Worm (Caenorhabditis elegans) whole organism, young adult: ENCODE measurements around the gene F55A11.11.

Experiments used
- B0035.1 ChIP-seq: sonication (generic microtip); optimal IDR thresholded peaks from 2 replicates; lab custom pipeline; 2016; ENCODE audit warnings: missing genetic modification characterization, mild to moderate bottlenecking, missing compliant biosample characterization, missing genotype, missing genetic modification reagents
- B0261.1 ChIP-seq: sonication (generic microtip); optimal IDR thresholded peaks from 2 replicates; lab custom pipeline; 2016; ENCODE audit warnings: mild to moderate bottlenecking, missing genetic modification characterization, moderate library complexity, missing compliant biosample characterization
- C06A6.2 ChIP-seq: fragments of 200-800 bp; sonication (Bioruptor generic); conservative IDR thresholded peaks from 2 replicates; pipeline ENCODE4 v1.3.6; 2022; ENCODE audit warnings: missing genetic modification characterization, missing compliant biosample characterization
- D2030.7 ChIP-seq: fragments of 200-800 bp; sonication (Bioruptor generic); IDR thresholded peaks from 2 replicates; pipeline ENCODE4 v1.3.6; 2022; ENCODE audit warnings: missing genetic modification reagents, missing genetic modification characterization, missing compliant biosample characterization
- F10E7.11 ChIP-seq: sonication (generic microtip); optimal IDR thresholded peaks from 2 replicates; lab custom pipeline; 2017; ENCODE audit warnings: mild to moderate bottlenecking, missing genetic modification characterization, moderate library complexity, missing compliant biosample characterization
- F22D6.2 ChIP-seq: sonication (generic microtip); optimal IDR thresholded peaks from 2 replicates; lab custom pipeline; 2016; ENCODE audit warnings: mild to moderate bottlenecking, missing genetic modification characterization, missing compliant biosample characterization
- F23B12.7 ChIP-seq: sonication (generic microtip); optimal IDR thresholded peaks from 2 replicates; lab custom pipeline; 2017; ENCODE audit warnings: missing genetic modification characterization, mild to moderate bottlenecking, missing compliant biosample characterization, antibody characterized with exemption, moderate library complexity; ENCODE audit not compliant: insufficient read depth
- F37B4.10 ChIP-seq: fragments of 200-800 bp; sonication (Bioruptor generic); IDR thresholded peaks from 2 replicates; pipeline ENCODE4 v1.3.6; 2022; ENCODE audit warnings: missing genetic modification characterization, missing compliant biosample characterization
- F39B2.1 ChIP-seq: fragments of 200-800 bp; sonication (Bioruptor generic); IDR thresholded peaks from 2 replicates; pipeline ENCODE4 v1.3.6; 2022; ENCODE audit warnings: missing genetic modification reagents, missing genetic modification characterization, missing compliant biosample characterization
- F49E8.2 ChIP-seq: sonication (generic microtip); optimal IDR thresholded peaks from 3 replicates; lab custom pipeline; 2017; ENCODE audit warnings: missing genetic modification characterization, mild to moderate bottlenecking, missing compliant biosample characterization, antibody characterized with exemption, moderate library complexity; ENCODE audit not compliant: insufficient read depth
- F57A8.1 ChIP-seq: fragments of 200-800 bp; sonication (Bioruptor generic); optimal IDR thresholded peaks from 2 replicates; lab custom pipeline; 2018; ENCODE audit warnings: mild to moderate bottlenecking, missing genetic modification characterization, moderate library complexity, missing compliant biosample characterization
- F57C9.4 ChIP-seq: sonication (generic microtip); optimal IDR thresholded peaks from 2 replicates; lab custom pipeline; 2017; ENCODE audit warnings: mild to moderate bottlenecking, missing genetic modification characterization, missing compliant biosample characterization
- T07F8.4 ChIP-seq: sonication (generic microtip); optimal IDR thresholded peaks from 2 replicates; lab custom pipeline; 2016; ENCODE audit warnings: mild to moderate bottlenecking, missing genetic modification characterization, moderate library complexity, missing compliant biosample characterization
- T26A5.8 ChIP-seq: sonication (generic microtip); optimal IDR thresholded peaks from 2 replicates; lab custom pipeline; 2016; ENCODE audit warnings: missing genetic modification characterization, missing compliant biosample characterization
- Y56A3A.18 ChIP-seq: fragments of 200-800 bp; sonication (Bioruptor generic); IDR thresholded peaks from 2 replicates; pipeline ENCODE4 v1.3.6; 2022; ENCODE audit warnings: missing genetic modification reagents, missing genetic modification characterization, missing compliant biosample characterization
- ama-1 ChIP-seq, 3 experiments: fragments of 150-350 bp in 1 of 3; sonication (generic microtip) in 2 of 3; optimal IDR thresholded peaks; 2 replicates each; lab custom pipeline; 2014 to 2018; ENCODE audit warnings: missing biosample characterization in 2 of 3, missing genetic modification characterization in 2 of 3, missing genetic modification reagents in 2 of 3
- aptf-2 ChIP-seq: fragments of 200-800 bp; sonication (Bioruptor generic); conservative IDR thresholded peaks from 2 replicates; pipeline ENCODE4 v1.3.6; 2022; ENCODE audit warnings: missing genetic modification reagents, missing genetic modification characterization, missing compliant biosample characterization
- bed-2 ChIP-seq: fragments of 200-800 bp; sonication (Bioruptor generic); IDR thresholded peaks from 2 replicates; pipeline ENCODE4 v1.3.6; 2022; ENCODE audit warnings: missing genetic modification reagents, missing genetic modification characterization, missing compliant biosample characterization
- ccch-3 ChIP-seq: fragments of 200-800 bp; sonication (Bioruptor generic); optimal IDR thresholded peaks from 2 replicates; lab custom pipeline; 2018; ENCODE audit warnings: mild to moderate bottlenecking, missing genetic modification characterization, missing compliant biosample characterization
- cebp-1 ChIP-seq, 2 experiments: fragments of 200-800 bp in 1 of 2; sonication (Bioruptor generic) in 1 of 2; sonication (generic microtip) in 1 of 2; IDR thresholded peaks in 1 of 2; optimal IDR thresholded peaks in 1 of 2; 2 replicates each; pipeline versions ENCODE4 v1.3.6 to Lab custom; 2017 to 2022; ENCODE audit warnings: missing compliant biosample characterization in 2 of 2, missing genetic modification characterization in 2 of 2, mild to moderate bottlenecking in 1 of 2, missing genetic modification reagents in 1 of 2, moderate library complexity in 1 of 2
- ceh-100 ChIP-seq: fragments of 200-800 bp; sonication (Bioruptor generic); IDR thresholded peaks from 2 replicates; pipeline ENCODE4 v1.3.6; 2022; ENCODE audit warnings: missing genetic modification reagents, missing genetic modification characterization, missing compliant biosample characterization
- ceh-40 ChIP-seq: fragments of 200-800 bp; sonication (Bioruptor generic); IDR thresholded peaks from 2 replicates; pipeline ENCODE4 v1.3.6; 2022; ENCODE audit warnings: missing genetic modification characterization, missing compliant biosample characterization
- ceh-58 ChIP-seq: fragments of 200-800 bp; sonication (Bioruptor generic); IDR thresholded peaks from 2 replicates; pipeline ENCODE4 v1.3.6; 2022; ENCODE audit warnings: missing genetic modification characterization, missing compliant biosample characterization
- chd-7 ChIP-seq: sonication (generic microtip); optimal IDR thresholded peaks from 2 replicates; lab custom pipeline; 2016; ENCODE audit warnings: mild to moderate bottlenecking, missing genetic modification characterization, moderate library complexity, missing compliant biosample characterization
- dox-1 ChIP-seq: fragments of 200-800 bp; sonication (Bioruptor generic); IDR thresholded peaks from 2 replicates; pipeline ENCODE4 v1.3.6; 2022; ENCODE audit warnings: missing genetic modification reagents, missing genetic modification characterization, missing compliant biosample characterization
- dpl-1 ChIP-seq: fragments of 150-350 bp; optimal IDR thresholded peaks from 2 replicates; lab custom pipeline; 2014; ENCODE audit warnings: missing biosample characterization, missing genetic modification reagents, missing genetic modification characterization
- egl-18 ChIP-seq: fragments of 200-800 bp; sonication (Bioruptor generic); IDR thresholded peaks from 2 replicates; pipeline ENCODE4 v1.3.6; 2022; ENCODE audit warnings: missing genetic modification reagents, missing genetic modification characterization, missing compliant biosample characterization
- egl-44 ChIP-seq: fragments of 200-800 bp; sonication (Bioruptor generic); IDR thresholded peaks from 2 replicates; pipeline ENCODE4 v1.3.6; 2022; ENCODE audit warnings: missing genetic modification reagents, missing genetic modification characterization, missing compliant biosample characterization
- egrh-3 ChIP-seq: fragments of 200-800 bp; sonication (Bioruptor generic); IDR thresholded peaks from 2 replicates; pipeline ENCODE4 v1.3.6; 2022; ENCODE audit warnings: missing genetic modification reagents, missing genetic modification characterization, missing compliant biosample characterization
- hmg-20 ChIP-seq: fragments of 200-800 bp; sonication (Bioruptor generic); IDR thresholded peaks from 2 replicates; pipeline ENCODE4 v1.3.6; 2022; ENCODE audit warnings: missing genetic modification reagents, missing genetic modification characterization, missing compliant biosample characterization
- hrde-1 ChIP-seq: sonication (generic microtip); optimal IDR thresholded peaks from 2 replicates; lab custom pipeline; 2016; ENCODE audit warnings: missing genetic modification characterization, mild to moderate bottlenecking, missing compliant biosample characterization, moderate library complexity, missing genotype, missing genetic modification reagents, borderline replicate concordance
- lag-1 ChIP-seq: fragments of 200-800 bp; sonication (Bioruptor generic); IDR thresholded peaks from 2 replicates; pipeline ENCODE4 v1.3.6; 2022; ENCODE audit warnings: missing genetic modification reagents, missing genetic modification characterization, missing compliant biosample characterization
- lin-40 ChIP-seq: sonication (generic microtip); optimal IDR thresholded peaks from 2 replicates; lab custom pipeline; 2016; ENCODE audit warnings: missing genetic modification characterization, mild to moderate bottlenecking, missing compliant biosample characterization, missing genotype, missing genetic modification reagents
- lin-54 ChIP-seq: fragments of 200-800 bp; sonication (Bioruptor generic); optimal IDR thresholded peaks from 2 replicates; lab custom pipeline; 2018; ENCODE audit warnings: mild to moderate bottlenecking, missing genetic modification characterization, missing compliant biosample characterization
- madf-10 ChIP-seq: sonication (generic microtip); optimal IDR thresholded peaks from 2 replicates; lab custom pipeline; 2016; ENCODE audit warnings: mild to moderate bottlenecking, missing genetic modification characterization, missing compliant biosample characterization
- madf-6 ChIP-seq: fragments of 200-800 bp; sonication (Bioruptor generic); IDR thresholded peaks from 2 replicates; pipeline ENCODE4 v1.3.6; 2022; ENCODE audit warnings: missing genetic modification reagents, missing genetic modification characterization, missing compliant biosample characterization
- nfya-1 ChIP-seq: sonication (generic microtip); optimal IDR thresholded peaks from 2 replicates; lab custom pipeline; 2017; ENCODE audit warnings: antibody characterized with exemption, missing compliant biosample characterization, missing genetic modification characterization, borderline replicate concordance; ENCODE audit not compliant: insufficient read depth
- nhr-80 ChIP-seq: sonication (generic microtip); optimal IDR thresholded peaks from 2 replicates; lab custom pipeline; 2016; ENCODE audit warnings: missing genetic modification characterization, missing compliant biosample characterization
- nhr-90 ChIP-seq: sonication (generic microtip); optimal IDR thresholded peaks from 2 replicates; lab custom pipeline; 2016; ENCODE audit warnings: missing genotype, mild to moderate bottlenecking, missing genetic modification characterization, missing compliant biosample characterization
- rcor-1 ChIP-seq: fragments of 200-800 bp; sonication (Bioruptor generic); IDR thresholded peaks from 2 replicates; pipeline ENCODE4 v1.3.6; 2022; ENCODE audit warnings: missing genetic modification reagents, missing genetic modification characterization, missing compliant biosample characterization
- repo-1 ChIP-seq: sonication (generic microtip); optimal IDR thresholded peaks from 2 replicates; lab custom pipeline; 2017; ENCODE audit warnings: mild to moderate bottlenecking, missing genetic modification characterization, missing compliant biosample characterization
- sdz-38 ChIP-seq: sonication (generic microtip); optimal IDR thresholded peaks from 2 replicates; lab custom pipeline; 2016; ENCODE audit warnings: missing genotype, missing genetic modification characterization, missing compliant biosample characterization
- sea-2 ChIP-seq: fragments of 200-800 bp; sonication (Bioruptor generic); IDR thresholded peaks from 2 replicates; pipeline ENCODE4 v1.3.6; 2022; ENCODE audit warnings: missing genetic modification characterization, missing compliant biosample characterization
- snpc-1.3 ChIP-seq: sonication (generic microtip); optimal IDR thresholded peaks from 2 replicates; lab custom pipeline; 2017; ENCODE audit warnings: missing genetic modification characterization, mild to moderate bottlenecking, missing compliant biosample characterization, antibody characterized with exemption, moderate library complexity, missing genotype, missing genetic modification reagents; ENCODE audit not compliant: insufficient read depth
- sptf-2 ChIP-seq: fragments of 200-800 bp; sonication (Bioruptor generic); optimal IDR thresholded peaks from 2 replicates; lab custom pipeline; 2018; ENCODE audit warnings: mild to moderate bottlenecking, missing genetic modification characterization, missing compliant biosample characterization
- tlf-1 ChIP-seq: fragments of 200-800 bp; sonication (Bioruptor generic); optimal IDR thresholded peaks from 2 replicates; lab custom pipeline; 2018; ENCODE audit warnings: mild to moderate bottlenecking, missing genetic modification characterization, missing compliant biosample characterization
- ztf-18 ChIP-seq: sonication (generic microtip); optimal IDR thresholded peaks from 2 replicates; lab custom pipeline; 2016; ENCODE audit warnings: missing genotype, mild to moderate bottlenecking, missing genetic modification characterization, missing compliant biosample characterization
- ztf-22 ChIP-seq: fragments of 200-800 bp; sonication (Bioruptor generic); optimal IDR thresholded peaks from 2 replicates; lab custom pipeline; 2018; ENCODE audit warnings: mild to moderate bottlenecking, missing genetic modification characterization, moderate library complexity, missing compliant biosample characterization

The F55A11.11 gene

ce11 chrV:11817263-11817726 is 34.3 kb downstream of the F55A11.11 start (continued):
- no peak for TF ChIP-seq F49E8.2 (tag; lab: Kevin White, UChicago)
- no peak for TF ChIP-seq F57C9.4 (tag; lab: Kevin White, UChicago)
- TF ChIP-seq nfya-1 (tag; lab: Kevin White, UChicago) = no peak
- TF ChIP-seq C06A6.2 (GFP tag; lab: Robert Waterston, UW) = peak; percentile 16; the same call in 1 of the 2 replicates
- no peak for TF ChIP-seq F57A8.1 (GFP tag; lab: Kevin White, UChicago)
- TF ChIP-seq lag-1 (GFP tag; lab: Robert Waterston, UW) = no peak
- no peak for TF ChIP-seq chd-7
- TF ChIP-seq ceh-58 (GFP tag; lab: Robert Waterston, UW) = 0 out of 2 replicates have a peak, but pooled peaks have one; percentile 64
- no peak for TF ChIP-seq ccch-3
- no peak for TF ChIP-seq sptf-2 (GFP tag; lab: Kevin White, UChicago)
- no peak for TF ChIP-seq B0261.1 (tag; lab: Kevin White, UChicago)
- TF ChIP-seq F39B2.1 = no peak
- TF ChIP-seq nhr-80 (tag; lab: Kevin White, UChicago) = no peak
- no peak for TF ChIP-seq rcor-1 (GFP tag; lab: Robert Waterston, UW)
- TF ChIP-seq madf-10 (tag; lab: Kevin White, UChicago) = no peak
- TF ChIP-seq F23B12.7 (tag; lab: Kevin White, UChicago) = no peak
- TF ChIP-seq dox-1 = peak; percentile 31; the same call in 1 of the 2 replicates
- TF ChIP-seq ama-1 (optimal IDR thresholded peaks at IDR 0.05; lab: Kevin White, UChicago) = no peak
- TF ChIP-seq ama-1 (GFP tag; optimal IDR thresholded peaks at IDR 0.05; lab: Kevin White, UChicago) = no peak
- no peak for TF ChIP-seq ceh-100 (GFP tag; lab: Robert Waterston, UW)
- TF ChIP-seq lin-40 (tag; lab: Kevin White, UChicago) = no peak
- TF ChIP-seq ztf-22 = no peak
- no peak for TF ChIP-seq bed-2 (GFP tag; lab: Robert Waterston, UW)
- TF ChIP-seq tlf-1 = peak; percentile 55
- TF ChIP-seq F10E7.11 (tag; lab: Kevin White, UChicago) = no peak
- TF ChIP-seq sea-2 (GFP tag; lab: Robert Waterston, UW) = no peak
- peak; percentile 91 for TF ChIP-seq Y56A3A.18 (GFP tag; lab: Robert Waterston, UW)
- no peak for TF ChIP-seq aptf-2 (GFP tag; lab: Robert Waterston, UW)
- TF ChIP-seq madf-6 = peak; percentile 59
- TF ChIP-seq T26A5.8 (tag; lab: Kevin White, UChicago) = no peak
- TF ChIP-seq ceh-40 (GFP tag; lab: Robert Waterston, UW) = no peak
- no peak for TF ChIP-seq ztf-18
- no peak for TF ChIP-seq lin-54 (GFP tag; lab: Kevin White, UChicago)
- TF ChIP-seq T07F8.4 = no peak
- TF ChIP-seq egl-44 (GFP tag; lab: Robert Waterston, UW) = peak; percentile 78
- no peak for TF ChIP-seq sdz-38 (tag; lab: Kevin White, UChicago)
- no peak; the same call in 1 of the 2 replicates for TF ChIP-seq hmg-20
- TF ChIP-seq egl-18 (GFP tag; lab: Robert Waterston, UW) = no peak
- no peak for TF ChIP-seq B0035.1
- TF ChIP-seq cebp-1 (GFP tag; IDR thresholded peaks at IDR 0.05; lab: Robert Waterston, UW) = peak; percentile 43; the same call in 1 of the 2 replicates
- TF ChIP-seq cebp-1 (tag; optimal IDR thresholded peaks at IDR 0.05; lab: Kevin White, UChicago) = peak; percentile 30
- no peak for TF ChIP-seq snpc-1.3 (tag; lab: Kevin White, UChicago)
- peak; percentile 82 for TF ChIP-seq repo-1 (tag; lab: Kevin White, UChicago)
- TF ChIP-seq hrde-1 (tag; lab: Kevin White, UChicago) = no peak
- TF ChIP-seq dpl-1 = no peak
- no peak for TF ChIP-seq D2030.7
- TF ChIP-seq nhr-90 (tag; lab: Kevin White, UChicago) = no peak
- TF ChIP-seq egrh-3 (GFP tag; lab: Robert Waterston, UW) = no peak
- no peak for TF ChIP-seq F37B4.10 (GFP tag; lab: Robert Waterston, UW)
- no peak for TF ChIP-seq F22D6.2 (tag; lab: Kevin White, UChicago)
